Worm (Caenorhabditis elegans) whole organism, early embryonic: ENCODE data around the gene pyk-2.

Experiments
- B0310.2 ChIP-seq: sonication (generic microtip); optimal IDR thresholded peaks from 2 replicates; lab custom pipeline; 2016; ENCODE audit warnings: mild to moderate bottlenecking, missing genetic modification characterization, missing compliant biosample characterization
- F13C5.2 ChIP-seq: sonication (generic microtip); optimal IDR thresholded peaks from 2 replicates; lab custom pipeline; 2017; ENCODE audit warnings: mild to moderate bottlenecking, missing genetic modification characterization, inconsistent platforms, missing compliant biosample characterization
- aly-1 ChIP-seq: sonication (generic microtip); optimal IDR thresholded peaks from 2 replicates; lab custom pipeline; 2016; ENCODE audit warnings: missing genetic modification characterization, missing compliant biosample characterization
- ama-1 ChIP-seq: fragments of 150-350 bp; optimal IDR thresholded peaks from 2 replicates; lab custom pipeline; 2014
- ceh-13 ChIP-seq: fragments of 200-800 bp; sonication (Bioruptor generic); optimal IDR thresholded peaks from 2 replicates; lab custom pipeline; 2018; ENCODE audit warnings: mild to moderate bottlenecking, missing genetic modification characterization, missing compliant biosample characterization
- ceh-36 ChIP-seq: sonication (generic microtip); optimal IDR thresholded peaks from 2 replicates; lab custom pipeline; 2016; ENCODE audit warnings: missing genetic modification characterization, inconsistent platforms, missing compliant biosample characterization
- ets-7 ChIP-seq: sonication (generic microtip); optimal IDR thresholded peaks from 2 replicates; lab custom pipeline; 2016; ENCODE audit warnings: missing genotype, missing genetic modification characterization, missing compliant biosample characterization
- flt-1 ChIP-seq: fragments of 200-800 bp; sonication (Bioruptor generic); IDR thresholded peaks from 2 replicates; pipeline ENCODE4 v1.3.6; 2022; ENCODE audit warnings: missing genetic modification characterization, missing compliant biosample characterization
- hmbx-1 ChIP-seq: sonication (generic microtip); optimal IDR thresholded peaks from 2 replicates; lab custom pipeline; 2016; ENCODE audit warnings: mild to moderate bottlenecking, missing genetic modification characterization, missing compliant biosample characterization
- hmg-4 ChIP-seq: fragments of 200-800 bp; sonication (Bioruptor generic); optimal IDR thresholded peaks from 2 replicates; lab custom pipeline; 2018; ENCODE audit warnings: mild to moderate bottlenecking, missing genetic modification characterization, missing compliant biosample characterization
- hnd-1 ChIP-seq: sonication (generic microtip); optimal IDR thresholded peaks from 2 replicates; lab custom pipeline; 2016; ENCODE audit warnings: missing genetic modification characterization, missing compliant biosample characterization
- pes-1 ChIP-seq: fragments of 200-800 bp; sonication (Bioruptor generic); IDR thresholded peaks from 2 replicates; pipeline ENCODE4 v1.3.6; 2022; ENCODE audit warnings: missing genetic modification reagents, missing genetic modification characterization, missing compliant biosample characterization
- scrt-1 ChIP-seq: fragments of 200-800 bp; sonication (Bioruptor generic); IDR thresholded peaks from 2 replicates; pipeline ENCODE4 v1.3.6; 2022; ENCODE audit warnings: missing genetic modification characterization, missing compliant biosample characterization
- sea-1 ChIP-seq: fragments of 200-800 bp; sonication (Bioruptor generic); conservative IDR thresholded peaks from 2 replicates; pipeline ENCODE4 v1.3.6; 2022; ENCODE audit warnings: missing genetic modification characterization, missing compliant biosample characterization
- tbx-11 ChIP-seq: fragments of 200-800 bp; sonication (Bioruptor generic); IDR thresholded peaks from 2 replicates; pipeline ENCODE4 v1.3.6; 2022; ENCODE audit warnings: missing genetic modification characterization, missing compliant biosample characterization
- tbx-37 ChIP-seq: fragments of 200-800 bp; sonication (Bioruptor generic); conservative IDR thresholded peaks from 2 replicates; pipeline ENCODE4 v1.3.6; 2022; ENCODE audit warnings: missing genetic modification reagents, missing genetic modification characterization, missing compliant biosample characterization
- tra-4 ChIP-seq: sonication (generic microtip); optimal IDR thresholded peaks from 2 replicates; lab custom pipeline; 2017; ENCODE audit warnings: missing genetic modification characterization, missing compliant biosample characterization

Gene pyk-2

ce11 chrIV:10900083-10900482 is 9.6 kb upstream of the pyk-2 start, which contains the start of gene srlf-30:
TSS of gene srlf-30 (plus strand) at chrIV:10900383.
- no peak for TF ChIP-seq B0310.2 (tag; lab: Kevin White, UChicago)

DNA sequence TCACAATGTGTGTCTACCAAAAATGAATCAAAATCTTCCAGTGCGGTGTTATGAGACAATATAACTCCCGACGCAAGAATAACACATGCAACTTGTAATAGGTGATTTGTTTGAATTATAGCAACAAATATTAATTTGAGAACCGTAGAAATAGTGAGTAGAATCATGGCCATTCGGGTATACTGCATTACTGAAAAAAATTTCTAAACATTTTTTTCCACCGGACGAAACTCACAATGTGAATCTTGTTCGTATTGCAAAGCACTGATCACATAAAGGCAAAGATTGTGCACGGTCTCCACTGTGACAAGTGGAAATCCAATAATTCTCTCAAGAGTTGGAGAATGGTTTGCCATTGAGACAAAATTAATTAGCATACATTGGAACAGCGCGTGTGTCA is 7.2 kb upstream of the pyk-2 start:
- TF ChIP-seq hnd-1 (no peak), hmg-4 (GFP tag; lab: Kevin White, UChicago) (no peak), B0310.2 (tag; lab: Kevin White, UChicago) (no peak), aly-1 (tag; lab: Kevin White, UChicago) (no peak), scrt-1 (GFP tag; lab: Robert Waterston, UW) (no peak), tra-4 (no peak), tbx-11 (GFP tag; lab: Robert Waterston, UW) (no peak), sea-1 (no peak), tbx-37 (GFP tag; lab: Robert Waterston, UW) (no peak), ceh-13 (GFP tag; lab: Kevin White, UChicago) (no peak), ets-7 (no peak), F13C5.2 (tag; lab: Kevin White, UChicago) (no peak), flt-1 (GFP tag; lab: Robert Waterston, UW) (no peak), ceh-36 (tag; lab: Kevin White, UChicago) (no peak), ama-1 (lab: Kevin White, UChicago) (no peak), hmbx-1 (tag; lab: Kevin White, UChicago) (no peak), pes-1 (GFP tag; lab: Robert Waterston, UW) (no peak)

DNA sequence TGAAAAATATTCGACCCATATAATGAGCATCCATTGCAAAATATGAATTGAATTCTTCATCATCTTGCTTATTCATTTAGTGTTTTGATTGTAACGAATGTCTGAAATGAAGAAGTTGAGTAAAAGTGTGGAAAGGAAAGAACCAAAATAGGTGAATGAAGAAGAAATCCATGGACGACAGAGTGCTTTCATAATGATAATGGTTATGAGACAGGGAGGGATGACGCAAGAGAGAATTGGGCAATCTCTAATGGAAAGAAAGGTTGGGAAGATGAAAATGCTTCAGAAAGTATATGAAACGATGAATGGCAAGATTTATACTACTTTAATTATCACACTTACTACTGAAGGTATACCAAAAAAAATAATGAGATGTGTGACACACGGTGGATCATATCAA is 5.4 kb upstream of the pyk-2 start, which contains the start of gene ZK596.3:
Gene ZK596.3, minus strand, starts transcription at position 101 of the 400 bp plus-strand sequence.
- TF ChIP-seq aly-1 (tag; lab: Kevin White, UChicago), result no peak
- no peak for TF ChIP-seq B0310.2 (tag; lab: Kevin White, UChicago)
- no peak for TF ChIP-seq hmg-4 (GFP tag; lab: Kevin White, UChicago)
- no peak for TF ChIP-seq ceh-13 (GFP tag; lab: Kevin White, UChicago)
- no peak for TF ChIP-seq tbx-37 (GFP tag; lab: Robert Waterston, UW)

- no peak for TF ChIP-seq tbx-37 (GFP tag; lab: Robert Waterston, UW)
- TF ChIP-seq scrt-1 (GFP tag; lab: Robert Waterston, UW), result no peak
Observed at ce11 chrIV:10909206-10909605, 507 bp upstream of the pyk-2 start, which contains the start of gene ZK596.2. TSS of gene ZK596.2 (minus strand) at chrIV:10909306.

DNA sequence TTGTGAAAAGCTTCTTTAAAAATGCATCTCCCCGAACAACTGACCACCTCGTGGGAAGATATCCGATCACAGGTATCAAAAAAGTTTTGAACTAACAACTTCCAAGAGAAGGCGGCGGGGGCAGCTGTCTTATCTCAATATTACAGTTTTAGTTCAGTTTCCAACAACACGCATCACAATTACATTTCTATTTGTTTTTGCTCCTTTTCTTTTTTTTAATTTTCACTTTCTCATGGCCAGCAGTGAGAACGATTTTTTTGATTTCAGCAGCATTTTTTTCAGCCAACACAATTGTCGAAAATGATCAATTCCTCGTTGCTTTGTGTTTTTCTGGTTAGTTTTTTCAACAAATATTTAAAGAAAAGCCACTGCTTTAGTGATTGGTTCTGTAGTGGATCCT is 3.4 kb downstream of the pyk-2 start, which contains the start of gene ZK593.2:
Gene ZK593.2, plus strand, starts transcription at position 301 of the 400 bp plus-strand sequence.
- TF ChIP-seq pes-1 (GFP tag; lab: Robert Waterston, UW) (no peak), F13C5.2 (tag; lab: Kevin White, UChicago) (no peak), sea-1 (no peak), hmbx-1 (tag; lab: Kevin White, UChicago) (no peak), tbx-37 (GFP tag; lab: Robert Waterston, UW) (no peak), ceh-36 (tag; lab: Kevin White, UChicago) (no peak), ceh-13 (GFP tag; lab: Kevin White, UChicago) (no peak), ama-1 (lab: Kevin White, UChicago) (no peak), hnd-1 (no peak), hmg-4 (GFP tag; lab: Kevin White, UChicago) (no peak), ets-7 (no peak), scrt-1 (GFP tag; lab: Robert Waterston, UW) (no peak), B0310.2 (tag; lab: Kevin White, UChicago) (no peak), flt-1 (GFP tag; lab: Robert Waterston, UW) (no peak), aly-1 (tag; lab: Kevin White, UChicago) (no peak), tra-4 (no peak), tbx-11 (GFP tag; lab: Robert Waterston, UW) (no peak)

ce11 chrIV:10915388-10915787 is 5.7 kb downstream of the pyk-2 start, which contains the start of gene ZK593.3:
TSS of gene ZK593.3 (plus strand) at chrIV:10915688.
- TF ChIP-seq tbx-37 (GFP tag; lab: Robert Waterston, UW) (no peak), hmg-4 (GFP tag; lab: Kevin White, UChicago) (no peak), ets-7 (no peak), tbx-11 (GFP tag; lab: Robert Waterston, UW) (no peak), ama-1 (lab: Kevin White, UChicago) (no peak), F13C5.2 (tag; lab: Kevin White, UChicago) (no peak), tra-4 (no peak), flt-1 (GFP tag; lab: Robert Waterston, UW) (no peak), B0310.2 (tag; lab: Kevin White, UChicago) (no peak), hmbx-1 (tag; lab: Kevin White, UChicago) (no peak), sea-1 (no peak), scrt-1 (GFP tag; lab: Robert Waterston, UW) (no peak), hnd-1 (no peak), ceh-36 (tag; lab: Kevin White, UChicago) (no peak), aly-1 (tag; lab: Kevin White, UChicago) (no peak), pes-1 (GFP tag; lab: Robert Waterston, UW) (no peak), ceh-13 (GFP tag; lab: Kevin White, UChicago) (no peak)

DNA sequence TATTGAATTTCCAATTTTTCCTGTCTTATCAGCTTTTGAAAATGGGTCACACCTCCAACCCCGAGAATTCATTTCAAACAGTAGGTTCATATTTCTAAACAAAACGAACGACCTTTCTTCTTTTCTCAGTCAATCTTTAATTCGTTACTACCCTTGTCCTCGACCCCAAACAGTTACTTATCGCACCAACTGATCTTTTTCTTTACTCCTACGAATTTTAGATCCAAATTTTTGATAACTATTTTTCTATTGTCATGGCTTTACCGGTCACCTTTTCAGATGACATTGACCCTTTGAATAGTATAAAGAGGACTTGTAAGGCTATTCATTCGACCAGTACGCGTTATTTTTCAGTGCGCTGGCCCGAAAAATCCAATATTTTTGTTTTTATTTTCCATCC is 6.4 kb downstream of the pyk-2 start:
- TF ChIP-seq tra-4, result no peak
- TF ChIP-seq sea-1, result no peak
- no peak for TF ChIP-seq ceh-13 (GFP tag; lab: Kevin White, UChicago)
- no peak for TF ChIP-seq scrt-1 (GFP tag; lab: Robert Waterston, UW)
- no peak for TF ChIP-seq ets-7
- TF ChIP-seq B0310.2 (tag; lab: Kevin White, UChicago), result no peak
- TF ChIP-seq ama-1 (lab: Kevin White, UChicago), result no peak
- no peak for TF ChIP-seq hnd-1
- TF ChIP-seq ceh-36 (tag; lab: Kevin White, UChicago), result no peak
- no peak for TF ChIP-seq flt-1 (GFP tag; lab: Robert Waterston, UW)
